Fruit fly (Drosophila melanogaster): ENCODE data around the gene stai.
A peak's percentile ranks its signal among the peaks of the same experiment; 100 is the strongest.

Gene stai

DNA sequence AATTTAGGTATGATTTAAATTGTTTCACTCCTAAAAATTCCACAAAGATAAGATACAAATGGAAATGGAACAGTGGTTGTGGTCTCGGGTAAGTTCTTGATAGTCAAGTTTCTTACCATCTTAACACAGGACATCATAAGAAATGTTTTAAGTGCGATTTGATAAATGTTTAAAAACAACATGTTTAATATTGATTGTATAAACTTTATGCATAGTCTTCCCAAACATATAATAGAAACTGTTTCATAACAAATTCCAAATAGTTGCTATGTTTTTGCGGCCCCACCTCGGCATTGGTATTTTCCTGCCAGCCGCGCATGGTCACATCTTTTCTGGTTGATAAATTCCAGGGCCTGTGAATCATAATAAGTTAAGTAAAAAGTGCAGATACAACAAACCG, 24.6 kb downstream of the stai start, which contains the start of gene Arpc4 (continued):
- TF ChIP-seq D (optimal IDR thresholded peaks at IDR 0.05) = no peak
- no peak for TF ChIP-seq D (GFP tag; optimal IDR thresholded peaks at IDR 0.05)
- peak; percentile 51 for TF ChIP-seq CG6689 (GFP tag; IDR thresholded peaks at IDR 0.05)
- TF ChIP-seq Ets97D (GFP tag; optimal IDR thresholded peaks at IDR 0.05) = peak; percentile 57
- no peak for TF ChIP-seq Gsc (GFP tag; IDR thresholded peaks at IDR 0.05)
- TF ChIP-seq Six4 (GFP tag; optimal IDR thresholded peaks at IDR 0.05) = peak; percentile 39
- TF ChIP-seq rib (GFP tag; IDR thresholded peaks at IDR 0.05) = no peak
- TF ChIP-seq CG9876 (GFP tag; optimal IDR thresholded peaks at IDR 0.05) = peak; percentile 13
- TF ChIP-seq Ets65A (GFP tag) = peak; percentile 90
- no peak for TF ChIP-seq vnd (GFP tag; IDR thresholded peaks at IDR 0.05; ENCODE audit: partially characterized antibody)
- peak; percentile 10 for TF ChIP-seq CG1647 (GFP tag; optimal IDR thresholded peaks at IDR 0.05)
- TF ChIP-seq fd96Cb (tag; optimal IDR thresholded peaks at IDR 0.05) = peak; percentile 47
- TF ChIP-seq CG8089 (GFP tag; optimal IDR thresholded peaks at IDR 0.05) = peak; percentile 12
- peak; percentile 13 for TF ChIP-seq CG1233 (GFP tag; optimal IDR thresholded peaks at IDR 0.05)
- peak; percentile 59 for TF ChIP-seq pita (GFP tag; optimal IDR thresholded peaks at IDR 0.05)
- no peak for TF ChIP-seq pros (GFP tag; optimal IDR thresholded peaks at IDR 0.05)
- no peak for TF ChIP-seq CG15479 (GFP tag; optimal IDR thresholded peaks at IDR 0.05)
- peak; percentile 15 for TF ChIP-seq Abd-B (GFP tag; optimal IDR thresholded peaks at IDR 0.05)
- no peak for TF ChIP-seq Camta (GFP tag; optimal IDR thresholded peaks at IDR 0.05)
- no peak for TF ChIP-seq tna (GFP tag; IDR thresholded peaks at IDR 0.05; ENCODE audit: partially characterized antibody)
- TF ChIP-seq fd3F (GFP tag; optimal IDR thresholded peaks at IDR 0.05) = no peak
- 0 out of 3 replicates have a peak, but pooled peaks have one; percentile 37 for TF ChIP-seq CG2199 (GFP tag; IDR thresholded peaks at IDR 0.05)
- TF ChIP-seq pho (GFP tag; optimal IDR thresholded peaks at IDR 0.05) = peak; percentile 52
- TF ChIP-seq CG3163 (GFP tag; optimal IDR thresholded peaks at IDR 0.05) = peak; percentile 27
- TF ChIP-seq PHDP (tag; optimal IDR thresholded peaks at IDR 0.05) = no peak
- TF ChIP-seq tgo (GFP tag; IDR thresholded peaks at IDR 0.05) = peak; percentile 74; the same call in 2 of the 3 replicates
- peak; percentile 29 for TF ChIP-seq Jarid2 (GFP tag; optimal IDR thresholded peaks at IDR 0.05)
- no peak for TF ChIP-seq CG11696 (GFP tag; IDR thresholded peaks at IDR 0.05)
- TF ChIP-seq BtbVII (GFP tag; optimal IDR thresholded peaks at IDR 0.05) = no peak
- TF ChIP-seq Atf-2 (GFP tag; optimal IDR thresholded peaks at IDR 0.05) = no peak
- peak; percentile 33 for TF ChIP-seq CG8388 (GFP tag; optimal IDR thresholded peaks at IDR 0.05)
- TF ChIP-seq CHES-1-like (GFP tag; optimal IDR thresholded peaks at IDR 0.05) = peak; percentile 50
- no peak for TF ChIP-seq hkb (optimal IDR thresholded peaks at IDR 0.05)
- TF ChIP-seq hkb (GFP tag; IDR thresholded peaks at IDR 0.05) = no peak
- no peak for TF ChIP-seq CG4854 (GFP tag; optimal IDR thresholded peaks at IDR 0.05)
- peak; percentile 83 for TF ChIP-seq dysf (GFP tag; IDR thresholded peaks at IDR 0.05)
- no peak for TF ChIP-seq CG9727 (GFP tag; optimal IDR thresholded peaks at IDR 0.05)
- no peak for TF ChIP-seq trh (GFP tag; optimal IDR thresholded peaks at IDR 0.05)
- TF ChIP-seq zfh1 (GFP tag; IDR thresholded peaks at IDR 0.05) = peak; percentile 80
- TF ChIP-seq Med (GFP tag) = peak; percentile 92
- TF ChIP-seq toy (GFP tag; IDR thresholded peaks at IDR 0.05) = no peak
- peak; percentile 41 for TF ChIP-seq Ssrp (tag; optimal IDR thresholded peaks at IDR 0.05)
- peak; percentile 29; the same call in 1 of the 3 replicates for TF ChIP-seq croc (GFP tag; conservative IDR thresholded peaks at IDR 0.05)
- TF ChIP-seq CG9817 (tag; optimal IDR thresholded peaks at IDR 0.05) = peak; percentile 56
- TF ChIP-seq Hsf (GFP tag; optimal IDR thresholded peaks at IDR 0.05) = peak; percentile 36
- TF ChIP-seq jumu (GFP tag; optimal IDR thresholded peaks at IDR 0.05) = peak; percentile 33
- TF ChIP-seq CG1602 (GFP tag; optimal IDR thresholded peaks at IDR 0.05) = peak; percentile 53
- no peak for TF ChIP-seq chm (GFP tag; IDR thresholded peaks at IDR 0.05)
- no peak; the same call in 1 of the 2 replicates for TF ChIP-seq CG31441 (GFP tag; IDR thresholded peaks at IDR 0.05)
- TF ChIP-seq vvl (GFP tag; IDR thresholded peaks at IDR 0.05) = peak; percentile 91
- peak; percentile 57 for TF ChIP-seq CG7839 (tag; optimal IDR thresholded peaks at IDR 0.05)
- TF ChIP-seq CG30403 (GFP tag; optimal IDR thresholded peaks at IDR 0.05) = peak; percentile 70
- no peak for TF ChIP-seq NC2α (GFP tag; optimal IDR thresholded peaks at IDR 0.05)

All from whole organism, embryonic.